Fruit fly (Drosophila melanogaster): Measurements from ENCODE around the gene CG13458.

CG13458 gene

DNA sequence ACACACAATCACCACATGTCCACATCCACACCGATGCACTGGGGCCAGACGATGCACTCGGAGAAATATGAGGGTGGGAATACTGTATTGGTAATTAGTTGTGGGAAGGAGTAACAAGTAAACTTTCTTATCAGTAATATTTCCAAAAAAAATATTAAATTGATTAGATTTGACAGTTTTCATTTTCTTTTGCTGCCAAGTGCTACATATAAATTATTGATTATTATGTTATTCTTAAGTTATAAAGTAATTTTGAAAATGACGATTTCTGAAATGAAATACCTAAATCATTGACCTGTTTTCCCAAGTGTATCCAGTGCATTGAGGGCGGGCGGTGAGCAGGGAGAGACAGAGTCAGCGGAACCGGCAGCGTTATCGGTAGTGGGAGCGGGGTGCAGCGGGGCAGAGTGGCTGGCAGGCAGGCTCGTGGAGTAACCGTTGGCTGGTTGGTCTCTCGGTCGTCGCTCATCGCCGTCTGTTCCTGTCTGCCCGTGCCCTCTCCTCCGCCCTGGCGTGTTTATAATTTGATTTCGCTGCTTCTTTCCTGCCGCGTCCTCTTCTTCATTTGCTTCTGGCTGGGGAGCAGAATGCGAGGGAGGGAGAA lies 5.5 kb upstream of the CG13458 start (continued):
- TF ChIP-seq CG3281 (GFP tag; optimal IDR thresholded peaks at IDR 0.05) (peak; percentile 44), CG14441 (GFP tag; IDR thresholded peaks at IDR 0.05) (no peak), CG10267 (tag; optimal IDR thresholded peaks at IDR 0.05) (peak; percentile 58), CG6272 (GFP tag; IDR thresholded peaks at IDR 0.05) (no peak), B-H1 (GFP tag; IDR thresholded peaks at IDR 0.05) (no peak), lilli (GFP tag; optimal IDR thresholded peaks at IDR 0.05) (peak; percentile 7), CG10147 (GFP tag; optimal IDR thresholded peaks at IDR 0.05) (no peak), Ssrp (tag; optimal IDR thresholded peaks at IDR 0.05) (peak; percentile 65), Spps (tag; optimal IDR thresholded peaks at IDR 0.05) (peak; percentile 39), CG2202 (tag; optimal IDR thresholded peaks at IDR 0.05) (peak; percentile 30), Oli (tag; optimal IDR thresholded peaks at IDR 0.05) (peak; percentile 63), crp (GFP tag; optimal IDR thresholded peaks at IDR 0.05) (peak in 1 of 2 experiments; percentile 7), Ravus (GFP tag; IDR thresholded peaks at IDR 0.05) (no peak), bab2 (GFP tag; optimal IDR thresholded peaks at IDR 0.05) (peak; percentile 37), toy (GFP tag; IDR thresholded peaks at IDR 0.05) (no peak), lmd (GFP tag; IDR thresholded peaks at IDR 0.05) (peak; percentile 36), CG6813 (GFP tag; optimal IDR thresholded peaks at IDR 0.05) (peak; percentile 47), HLH3B (GFP tag; IDR thresholded peaks at IDR 0.05) (peak; percentile 28; the same call in 1 of the 2 replicates), phol (tag; optimal IDR thresholded peaks at IDR 0.05) (peak; percentile 65), CG8944 (GFP tag; optimal IDR thresholded peaks at IDR 0.05) (no peak), mirr (GFP tag; optimal IDR thresholded peaks at IDR 0.05) (no peak), Sox100B (GFP tag; optimal IDR thresholded peaks at IDR 0.05) (peak; percentile 75), Nf-YB (GFP tag; optimal IDR thresholded peaks at IDR 0.05) (peak; percentile 19), CG34376 (GFP tag; optimal IDR thresholded peaks at IDR 0.05) (no peak), BtbVII (GFP tag; optimal IDR thresholded peaks at IDR 0.05) (no peak), CG6175 (GFP tag; IDR thresholded peaks at IDR 0.05) (no peak), Awh (GFP tag; IDR thresholded peaks at IDR 0.05) (no peak), CG31365 (tag; optimal IDR thresholded peaks at IDR 0.05) (no peak), rib (GFP tag; IDR thresholded peaks at IDR 0.05) (no peak), nerfin-1 (tag; optimal IDR thresholded peaks at IDR 0.05) (peak; percentile 30), Drgx (GFP tag; IDR thresholded peaks at IDR 0.05) (peak; percentile 87), CG8290 (GFP tag; optimal IDR thresholded peaks at IDR 0.05) (peak; percentile 21), CG8290 (tag; optimal IDR thresholded peaks at IDR 0.05) (no peak), CTCF (GFP tag; optimal IDR thresholded peaks at IDR 0.05) (peak; percentile 13), ash1 (GFP tag; optimal IDR thresholded peaks at IDR 0.05) (no peak), Hmr (GFP tag; optimal IDR thresholded peaks at IDR 0.05) (peak; percentile 52), pnt (GFP tag; optimal IDR thresholded peaks at IDR 0.05) (peak; percentile 8), dm (GFP tag; optimal IDR thresholded peaks at IDR 0.05) (no peak), CG10979 (tag; optimal IDR thresholded peaks at IDR 0.05) (peak; percentile 80), CG32772 (GFP tag; IDR thresholded peaks at IDR 0.05) (0 out of 2 replicates have a peak, but pooled peaks have one; percentile 42), ems (GFP tag; optimal IDR thresholded peaks at IDR 0.05) (no peak), grau (tag; optimal IDR thresholded peaks at IDR 0.05) (peak; percentile 49), CG15514 (GFP tag; optimal IDR thresholded peaks at IDR 0.05) (no peak), disco-r (GFP tag; optimal IDR thresholded peaks at IDR 0.05) (no peak), prd (optimal IDR thresholded peaks at IDR 0.05) (no peak), prd (GFP tag; IDR thresholded peaks at IDR 0.05) (peak; percentile 58; the same call in 1 of the 3 replicates), CG12104 (GFP tag; optimal IDR thresholded peaks at IDR 0.05) (no peak), Doc2 (GFP tag; IDR thresholded peaks at IDR 0.05) (no peak), CG2129 (GFP tag; IDR thresholded peaks at IDR 0.05; ENCODE audit: partially characterized antibody) (no peak), CG9437 (GFP tag; optimal IDR thresholded peaks at IDR 0.05) (peak; percentile 52), CG12391 (tag; optimal IDR thresholded peaks at IDR 0.05) (peak; percentile 65)

Measured in whole organism, embryonic.